Fruit fly (Drosophila melanogaster) whole organism, pupa: Measurements from ENCODE around the gene GstO3.

Experiments
- CG10348 ChIP-seq: fragments of 200-800 bp; sonication (Bioruptor generic); IDR thresholded peaks from 2 replicates; pipeline ENCODE4 v1.3.6; 2022; ENCODE audit warnings: missing biosample characterization, missing genetic modification characterization
- CG12605 ChIP-seq: fragments of 200-800 bp; sonication (Bioruptor generic); IDR thresholded peaks from 2 replicates; pipeline ENCODE4 v1.3.6; 2022; ENCODE audit warnings: missing biosample characterization, missing genetic modification characterization
- CG13204 ChIP-seq: fragments of 200-800 bp; sonication (Bioruptor generic); optimal IDR thresholded peaks from 2 replicates; lab custom pipeline; 2018; ENCODE audit warnings: missing biosample characterization, mild to moderate bottlenecking, missing genetic modification characterization, moderate library complexity
- CG14655 ChIP-seq: fragments of 200-800 bp; sonication (Bioruptor generic); optimal IDR thresholded peaks from 3 replicates; lab custom pipeline; 2017; ENCODE audit warnings: mild to moderate bottlenecking, missing biosample characterization, missing genetic modification reagents, missing genetic modification characterization
- CG15710 ChIP-seq: fragments of 200-800 bp; sonication (Bioruptor generic); optimal IDR thresholded peaks from 2 replicates; lab custom pipeline; 2018; ENCODE audit warnings: missing biosample characterization, mild to moderate bottlenecking, missing genetic modification characterization, moderate library complexity
- CG17806 ChIP-seq: fragments of 200-800 bp; sonication (Bioruptor generic); optimal IDR thresholded peaks from 2 replicates; lab custom pipeline; 2018; ENCODE audit warnings: missing biosample characterization, mild to moderate bottlenecking, missing genetic modification characterization, moderate library complexity
- CG32121 ChIP-seq: fragments of 200-800 bp; sonication (Bioruptor generic); IDR thresholded peaks from 2 replicates; pipeline ENCODE4 v1.3.6; 2022; ENCODE audit warnings: missing biosample characterization, missing genetic modification characterization
- CG34367 ChIP-seq: fragments of 200-800 bp; sonication (Bioruptor generic); optimal IDR thresholded peaks from 2 replicates; lab custom pipeline; 2018; ENCODE audit warnings: missing biosample characterization, mild to moderate bottlenecking, missing genetic modification characterization
- CG4496 ChIP-seq: fragments of 200-800 bp; sonication (Bioruptor generic); IDR thresholded peaks from 3 replicates; pipeline ENCODE4 v1.3.6; 2022; ENCODE audit warnings: missing biosample characterization, missing genetic modification characterization
- CG8159 ChIP-seq: fragments of 200-800 bp; sonication (Bioruptor generic); optimal IDR thresholded peaks from 3 replicates; lab custom pipeline; 2018; ENCODE audit warnings: missing biosample characterization, mild to moderate bottlenecking, missing genetic modification characterization, moderate library complexity
- CG8301 ChIP-seq: fragments of 200-800 bp; sonication (Bioruptor generic); optimal IDR thresholded peaks from 2 replicates; lab custom pipeline; 2018; ENCODE audit warnings: missing biosample characterization, mild to moderate bottlenecking, missing genetic modification characterization
- CG9948 ChIP-seq: fragments of 200-800 bp; sonication (Bioruptor generic); optimal IDR thresholded peaks from 2 replicates; lab custom pipeline; 2018; ENCODE audit warnings: missing biosample characterization, mild to moderate bottlenecking, missing genetic modification characterization, moderate library complexity
- D1 ChIP-seq: fragments of 200-800 bp; sonication (Bioruptor generic); optimal IDR thresholded peaks from 2 replicates; lab custom pipeline; 2018; ENCODE audit warnings: missing biosample characterization, mild to moderate bottlenecking, missing genetic modification characterization, moderate library complexity
- EcR ChIP-seq: fragments of 200-800 bp; sonication (Bioruptor generic); optimal IDR thresholded peaks from 3 replicates; lab custom pipeline; 2019; ENCODE audit warnings: missing biosample characterization, missing genetic modification characterization, mild to moderate bottlenecking, moderate library complexity, missing genetic modification reagents
- Ets98B ChIP-seq: fragments of 200-800 bp; sonication (Bioruptor generic); IDR thresholded peaks from 2 replicates; pipeline ENCODE4 v1.3.6; 2022; ENCODE audit warnings: missing biosample characterization, missing genetic modification characterization
- Pif1A ChIP-seq: fragments of 200-800 bp; sonication (Bioruptor generic); optimal IDR thresholded peaks from 3 replicates; lab custom pipeline; 2016; ENCODE audit warnings: missing biosample characterization, missing genetic modification characterization
- Pif1B ChIP-seq: fragments of 200-800 bp; sonication (Bioruptor generic); optimal IDR thresholded peaks from 3 replicates; lab custom pipeline; 2016; ENCODE audit warnings: missing biosample characterization, missing genetic modification characterization
- Snoo ChIP-seq: fragments of 200-800 bp; sonication (Bioruptor generic); optimal IDR thresholded peaks from 3 replicates; lab custom pipeline; 2017; ENCODE audit warnings: missing biosample characterization, mild to moderate bottlenecking, missing genetic modification characterization, inconsistent platforms
- fd96Ca ChIP-seq: fragments of 200-800 bp; sonication (Bioruptor generic); IDR thresholded peaks from 3 replicates; pipeline ENCODE4 v1.3.6; 2022; ENCODE audit warnings: missing biosample characterization, missing genetic modification characterization
- gl ChIP-seq: fragments of 200-800 bp; sonication (Bioruptor generic); optimal IDR thresholded peaks from 2 replicates; lab custom pipeline; 2018; ENCODE audit warnings: missing biosample characterization, mild to moderate bottlenecking, missing genetic modification characterization
- rn ChIP-seq: fragments of 200-800 bp; sonication (Bioruptor generic); IDR thresholded peaks from 2 replicates; pipeline ENCODE4 v1.3.6; 2022; ENCODE audit warnings: missing biosample characterization, missing genetic modification characterization

The GstO3 gene

DNA sequence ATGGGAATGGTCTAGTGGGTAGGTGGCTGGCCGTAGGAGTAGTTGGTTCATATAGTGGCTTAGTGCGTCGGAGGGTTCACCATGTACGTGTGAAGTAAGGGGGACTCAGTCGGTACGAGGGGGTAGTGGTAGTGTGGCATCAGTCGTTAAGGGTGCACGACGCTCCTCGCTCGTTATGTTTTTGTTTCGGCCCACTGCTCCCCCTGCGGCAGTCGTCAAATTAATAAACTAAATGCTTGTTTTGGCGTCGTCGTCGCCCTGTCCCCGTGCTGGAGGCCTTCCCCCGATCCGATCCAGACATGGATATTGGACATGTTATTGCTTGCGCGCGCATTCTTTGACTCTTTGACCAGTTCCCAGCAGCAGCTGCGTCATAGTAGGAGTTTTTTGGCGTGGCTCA, 5.4 kb upstream of the GstO3 start:
- no peak for TF ChIP-seq CG8159
- TF ChIP-seq rn (GFP tag; lab: Robert Waterston, UW) = no peak
- no peak for TF ChIP-seq CG10348
- no peak for TF ChIP-seq fd96Ca (GFP tag; lab: Robert Waterston, UW)
- no peak for TF ChIP-seq CG14655 (GFP tag; lab: Kevin White, UChicago)
- TF ChIP-seq CG12605 (GFP tag; lab: Robert Waterston, UW) = no peak
- TF ChIP-seq Snoo (tag; lab: Kevin White, UChicago) = no peak
- TF ChIP-seq CG9948 (tag; lab: Kevin White, UChicago) = no peak
- no peak for TF ChIP-seq CG8301 (tag; lab: Kevin White, UChicago)
- TF ChIP-seq CG13204 = no peak
- no peak for TF ChIP-seq gl
- TF ChIP-seq, all 21 proteins: peak for 0

DNA sequence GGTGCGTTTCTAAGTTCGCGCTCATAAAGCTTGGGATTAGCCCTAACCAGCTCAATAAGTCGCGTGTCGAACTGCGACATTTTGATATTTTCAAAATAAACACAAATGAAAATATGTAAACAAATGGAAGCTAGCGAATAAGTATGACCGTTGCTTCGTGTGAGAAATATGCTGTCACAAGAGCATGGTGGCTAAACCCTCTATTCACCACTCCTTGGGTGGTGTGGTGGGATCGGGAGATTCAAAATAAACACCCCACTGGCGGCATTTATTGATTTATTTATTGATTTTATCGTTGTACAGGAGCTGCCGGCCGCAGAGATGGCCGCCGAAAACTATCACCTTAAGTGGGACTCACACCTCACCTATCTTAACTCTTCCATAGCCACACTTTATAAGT, 3.9 kb upstream of the GstO3 start, which contains the start of gene CG6683:
TSS of gene CG6683 (minus strand) at position 154 of the 400 bp plus-strand sequence.
- no peak for TF ChIP-seq CG34367 (tag; lab: Kevin White, UChicago)
- no peak for TF ChIP-seq CG14655 (GFP tag; lab: Kevin White, UChicago)
- no peak for TF ChIP-seq CG13204
- TF ChIP-seq Pif1B (GFP tag; lab: Kevin White, UChicago) = no peak
- TF ChIP-seq D1 (tag; lab: Kevin White, UChicago) = no peak
- TF ChIP-seq CG10348 = no peak
- no peak for TF ChIP-seq Snoo (tag; lab: Kevin White, UChicago)
- no peak for TF ChIP-seq CG8301 (tag; lab: Kevin White, UChicago)
- no peak for TF ChIP-seq gl
- no peak for TF ChIP-seq CG32121 (GFP tag; lab: Robert Waterston, UW)
- TF ChIP-seq Pif1A = no peak
- no peak for TF ChIP-seq EcR (GFP tag; lab: Kevin White, UChicago)
- TF ChIP-seq rn (GFP tag; lab: Robert Waterston, UW) = no peak
- TF ChIP-seq CG12605 (GFP tag; lab: Robert Waterston, UW) = no peak
- TF ChIP-seq CG9948 (tag; lab: Kevin White, UChicago) = no peak
- TF ChIP-seq Ets98B (GFP tag; lab: Robert Waterston, UW) = no peak
- TF ChIP-seq CG17806 (tag; lab: Kevin White, UChicago) = no peak
- TF ChIP-seq CG15710 (tag; lab: Kevin White, UChicago) = no peak

DNA sequence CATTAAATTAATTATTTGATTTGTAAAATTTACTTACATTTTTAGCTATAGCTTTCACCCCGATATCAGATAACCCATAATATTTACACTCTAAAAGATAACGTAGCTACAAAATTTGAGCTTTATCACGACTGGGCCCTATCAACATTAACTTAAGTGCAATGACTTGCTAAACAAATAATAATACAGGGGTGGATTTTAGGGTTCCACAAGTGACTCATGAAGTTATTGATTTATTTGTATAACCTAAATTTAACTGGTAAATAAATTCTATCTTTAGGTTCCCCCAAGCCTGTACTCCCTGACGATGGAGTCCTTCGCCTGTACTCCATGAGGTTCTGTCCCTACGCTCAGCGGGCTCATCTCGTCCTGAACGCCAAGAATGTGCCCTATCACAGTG, 547 bp downstream of the GstO3 start:
- no peak for TF ChIP-seq CG8159
- TF ChIP-seq CG10348 = no peak
- TF ChIP-seq EcR (GFP tag; lab: Kevin White, UChicago) = peak; percentile 22
- no peak for TF ChIP-seq Pif1B (GFP tag; lab: Kevin White, UChicago)
- TF ChIP-seq, all 21 proteins: peak for 1

DNA sequence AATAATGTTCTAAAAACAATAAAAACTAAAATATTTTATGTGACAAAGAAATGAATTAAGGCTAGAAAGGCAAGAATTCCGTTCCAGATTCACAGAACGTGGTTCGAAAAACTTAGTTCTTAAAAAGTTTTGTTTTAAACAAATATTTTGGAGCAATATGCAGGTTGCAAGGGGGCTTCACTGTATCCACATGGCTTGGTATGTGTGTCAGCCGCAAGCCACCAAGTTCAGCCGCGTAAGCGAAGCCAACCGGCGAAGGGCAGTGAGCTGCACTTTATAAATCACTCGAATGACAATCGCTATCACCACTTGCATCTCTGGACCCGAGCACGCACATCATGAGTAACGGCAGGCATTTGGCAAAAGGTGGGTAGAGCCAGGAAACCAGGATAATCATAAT, 1.6 kb downstream of the GstO3 start, which contains the start of gene se:
TSS of gene se (plus strand) at position 301 of the 400 bp plus-strand sequence.
- no peak for TF ChIP-seq CG10348
- no peak for TF ChIP-seq CG32121 (GFP tag; lab: Robert Waterston, UW)
- TF ChIP-seq CG9948 (tag; lab: Kevin White, UChicago) = no peak
- no peak for TF ChIP-seq Pif1B (GFP tag; lab: Kevin White, UChicago)
- no peak for TF ChIP-seq Pif1A
- TF ChIP-seq CG15710 (tag; lab: Kevin White, UChicago) = no peak
- no peak for TF ChIP-seq D1 (tag; lab: Kevin White, UChicago)
- TF ChIP-seq CG17806 (tag; lab: Kevin White, UChicago) = no peak
- TF ChIP-seq CG4496 = no peak
- no peak for TF ChIP-seq CG14655 (GFP tag; lab: Kevin White, UChicago)
- TF ChIP-seq rn (GFP tag; lab: Robert Waterston, UW) = no peak
- no peak for TF ChIP-seq Ets98B (GFP tag; lab: Robert Waterston, UW)
- TF ChIP-seq gl = no peak
- no peak for TF ChIP-seq fd96Ca (GFP tag; lab: Robert Waterston, UW)
- TF ChIP-seq CG8159 = no peak
- TF ChIP-seq, all 21 proteins: peak for 0

DNA sequence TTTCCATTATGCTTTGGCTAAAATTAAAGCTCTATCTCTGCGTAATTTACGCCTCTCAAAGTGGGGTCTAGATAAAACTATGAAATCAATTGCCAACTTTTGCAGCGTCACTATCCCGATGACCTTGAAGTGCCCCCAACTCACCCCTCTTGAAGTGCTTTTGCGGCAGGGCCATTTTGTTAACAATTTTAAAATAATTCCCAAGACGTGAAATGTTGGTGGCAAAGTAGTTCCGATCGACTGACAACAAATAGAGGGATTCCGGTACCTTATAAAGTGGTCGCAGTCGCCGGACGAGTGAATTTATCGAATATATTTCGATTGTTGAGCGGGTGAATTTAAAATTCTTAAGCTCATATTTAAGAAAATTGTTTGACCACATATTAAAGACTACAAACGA, 4.6 kb downstream of the GstO3 start, which contains the start of gene GstO2:
TSS of gene GstO2 (minus strand) at position 245 of the 400 bp plus-strand sequence.
- TF ChIP-seq Snoo (tag; lab: Kevin White, UChicago) (no peak), CG8301 (tag; lab: Kevin White, UChicago) (no peak), CG8159 (no peak), Pif1B (GFP tag; lab: Kevin White, UChicago) (no peak), CG9948 (tag; lab: Kevin White, UChicago) (no peak), CG13204 (no peak), CG10348 (no peak), CG15710 (tag; lab: Kevin White, UChicago) (no peak), Ets98B (GFP tag; lab: Robert Waterston, UW) (no peak), CG32121 (GFP tag; lab: Robert Waterston, UW) (no peak), EcR (GFP tag; lab: Kevin White, UChicago) (no peak)

DNA sequence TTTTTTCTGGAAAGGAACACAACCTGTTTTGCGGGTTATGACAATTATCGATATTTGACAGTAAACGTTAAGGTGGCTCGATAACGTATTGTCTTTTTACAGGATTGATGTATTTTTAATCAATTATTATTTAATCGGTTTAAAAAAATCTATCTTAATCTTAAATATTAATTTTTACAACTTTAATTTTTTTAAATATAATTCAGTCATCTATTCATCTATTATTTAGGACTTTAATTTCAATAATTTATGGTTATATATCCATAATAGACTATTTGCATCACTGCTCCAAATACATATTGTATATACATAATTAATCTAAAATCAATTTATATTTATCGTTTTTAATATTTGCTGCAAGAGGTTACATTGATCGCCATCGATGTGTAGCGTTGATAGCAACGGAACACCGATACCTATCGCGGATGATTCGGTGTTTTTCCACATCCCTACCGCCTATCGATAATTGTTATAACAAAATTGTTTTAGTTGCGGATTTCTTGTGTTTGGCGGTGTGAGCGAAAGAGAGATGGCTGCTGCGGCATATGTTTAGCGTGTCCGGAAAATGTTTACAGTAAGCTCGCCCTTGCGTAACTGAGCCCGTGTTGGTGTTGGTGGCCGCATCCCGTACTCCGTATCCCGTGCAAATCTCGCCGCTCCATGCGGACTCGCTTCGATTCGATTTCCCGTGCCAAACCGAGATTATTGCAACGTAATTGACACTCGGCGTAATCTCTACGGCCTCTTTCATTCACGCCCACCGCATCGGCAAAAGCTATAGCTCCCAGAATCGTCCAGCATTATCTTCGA, 6.3 kb downstream of the GstO3 start, which contains the start of the genes GstO1 and foi:
TSS of gene GstO1 (minus strand) at position 51 of the 810 bp plus-strand sequence.
TSS of gene foi (plus strand) at position 429 of the 810 bp plus-strand sequence.
- TF ChIP-seq CG17806 (tag; lab: Kevin White, UChicago) (no peak), CG9948 (tag; lab: Kevin White, UChicago) (no peak), CG8159 (peak; percentile 80), CG14655 (GFP tag; lab: Kevin White, UChicago) (no peak), gl (peak; percentile 8), CG34367 (tag; lab: Kevin White, UChicago) (no peak), Snoo (tag; lab: Kevin White, UChicago) (peak; percentile 5), CG4496 (peak; percentile 38; the same call in 2 of the 3 replicates), CG32121 (GFP tag; lab: Robert Waterston, UW) (0 out of 2 replicates have a peak, but pooled peaks have one; percentile 24), CG12605 (GFP tag; lab: Robert Waterston, UW) (no peak), CG10348 (no peak), fd96Ca (GFP tag; lab: Robert Waterston, UW) (no peak), Pif1B (GFP tag; lab: Kevin White, UChicago) (no peak), Pif1A (no peak), Ets98B (GFP tag; lab: Robert Waterston, UW) (peak; percentile 45; the same call in 1 of the 2 replicates), D1 (tag; lab: Kevin White, UChicago) (no peak), CG15710 (tag; lab: Kevin White, UChicago) (peak; percentile 14), CG13204 (no peak), EcR (GFP tag; lab: Kevin White, UChicago) (no peak), CG8301 (tag; lab: Kevin White, UChicago) (no peak), rn (GFP tag; lab: Robert Waterston, UW) (no peak)
